Fruit fly (Drosophila melanogaster): Measurements from ENCODE around the gene CG12121.

CG12121 gene

dm6 chrX:9247171-9247783 lies 15.1 kb upstream of the CG12121 start, which contains the start of the genes amx and Dsor1 (continued):
- no peak for TF ChIP-seq peb (GFP tag; IDR thresholded peaks at IDR 0.05)
- no peak for TF ChIP-seq Nf-YB (GFP tag; optimal IDR thresholded peaks at IDR 0.05)
- no peak for TF ChIP-seq ci (GFP tag; IDR thresholded peaks at IDR 0.05)
- TF ChIP-seq HHEX (GFP tag; optimal IDR thresholded peaks at IDR 0.05), result no peak
- peak; percentile 9 for TF ChIP-seq HmgZ (tag; optimal IDR thresholded peaks at IDR 0.05)
- peak; percentile 32 for TF ChIP-seq phol (tag; optimal IDR thresholded peaks at IDR 0.05)
- TF ChIP-seq CG13424 (tag; optimal IDR thresholded peaks at IDR 0.05), result no peak
- peak; percentile 60 for TF ChIP-seq hkb (optimal IDR thresholded peaks at IDR 0.05)
- TF ChIP-seq hkb (GFP tag; IDR thresholded peaks at IDR 0.05), result no peak
- no peak for TF ChIP-seq CG15479 (GFP tag; optimal IDR thresholded peaks at IDR 0.05)
- peak; percentile 34; the same call in 1 of the 2 replicates for TF ChIP-seq CG4360 (GFP tag; IDR thresholded peaks at IDR 0.05)
- TF ChIP-seq Dp (GFP tag; optimal IDR thresholded peaks at IDR 0.05), result no peak
- no peak for TF ChIP-seq CG15269 (tag; optimal IDR thresholded peaks at IDR 0.05)
- no peak for TF ChIP-seq odd (GFP tag; optimal IDR thresholded peaks at IDR 0.05)
- 0 out of 3 replicates have a peak, but pooled peaks have one; percentile 10 for TF ChIP-seq knrl (GFP tag; IDR thresholded peaks at IDR 0.05; ENCODE audit: partially characterized antibody)
- no peak for TF ChIP-seq Trl (optimal IDR thresholded peaks at IDR 0.05)
- TF ChIP-seq Trl (GFP tag; optimal IDR thresholded peaks at IDR 0.05), result no peak
- TF ChIP-seq vnd (GFP tag; IDR thresholded peaks at IDR 0.05; ENCODE audit: partially characterized antibody), result no peak
- TF ChIP-seq eyg (GFP tag; optimal IDR thresholded peaks at IDR 0.05), result no peak
- no peak for TF ChIP-seq CG13123 (GFP tag; optimal IDR thresholded peaks at IDR 0.05)
- no peak for TF ChIP-seq ken (GFP tag; IDR thresholded peaks at IDR 0.05)
- no peak for TF ChIP-seq MTF-1 (GFP tag; optimal IDR thresholded peaks at IDR 0.05; ENCODE audit: borderline replicate concordance)
- TF ChIP-seq sim (GFP tag; IDR thresholded peaks at IDR 0.05), result no peak
- TF ChIP-seq Ssrp (tag; optimal IDR thresholded peaks at IDR 0.05), result no peak
- no peak for TF ChIP-seq CG6791 (GFP tag; IDR thresholded peaks at IDR 0.05; ENCODE audit: partially characterized antibody)
- no peak for TF ChIP-seq ro (GFP tag; IDR thresholded peaks at IDR 0.05)
- no peak for TF ChIP-seq Antp (GFP tag; optimal IDR thresholded peaks at IDR 0.05)
- no peak for TF ChIP-seq dati (GFP tag; IDR thresholded peaks at IDR 0.05)
- peak in 1 of 2 experiments; percentile 56 for TF ChIP-seq crp (GFP tag; optimal IDR thresholded peaks at IDR 0.05)
- no peak for TF ChIP-seq ham (GFP tag; IDR thresholded peaks at IDR 0.05)
- TF ChIP-seq C15 (GFP tag; IDR thresholded peaks at IDR 0.05), result no peak
- TF ChIP-seq Pdp1 (GFP tag; optimal IDR thresholded peaks at IDR 0.05), result peak in 1 of 2 experiments; percentile 3
- no peak for TF ChIP-seq CG17385 (GFP tag; optimal IDR thresholded peaks at IDR 0.05)
- TF ChIP-seq CHES-1-like (GFP tag; optimal IDR thresholded peaks at IDR 0.05), result no peak
- no peak for TF ChIP-seq CG12744 (GFP tag; optimal IDR thresholded peaks at IDR 0.05)
- no peak for TF ChIP-seq CG12071 (GFP tag; optimal IDR thresholded peaks at IDR 0.05)
- TF ChIP-seq CG14014 (GFP tag; IDR thresholded peaks at IDR 0.05), result no peak
- no peak for TF ChIP-seq CG33557 (GFP tag; optimal IDR thresholded peaks at IDR 0.05)
- TF ChIP-seq nau (GFP tag; optimal IDR thresholded peaks at IDR 0.05), result no peak
- TF ChIP-seq Hmx (GFP tag; optimal IDR thresholded peaks at IDR 0.05), result no peak
- no peak for TF ChIP-seq CG2199 (GFP tag; IDR thresholded peaks at IDR 0.05)
- no peak for TF ChIP-seq Gug (GFP tag; IDR thresholded peaks at IDR 0.05)
- TF ChIP-seq CG11723 (GFP tag; optimal IDR thresholded peaks at IDR 0.05), result no peak
- TF ChIP-seq ap (GFP tag; IDR thresholded peaks at IDR 0.05), result no peak
- TF ChIP-seq btn (GFP tag; optimal IDR thresholded peaks at IDR 0.05), result no peak
- TF ChIP-seq CG11504 (tag; optimal IDR thresholded peaks at IDR 0.05), result no peak
- TF ChIP-seq CG6854 (GFP tag; optimal IDR thresholded peaks at IDR 0.05), result no peak
- TF ChIP-seq CG17802 (tag; optimal IDR thresholded peaks at IDR 0.05), result no peak
- TF ChIP-seq CG9215 (GFP tag; IDR thresholded peaks at IDR 0.05), result no peak
- TF ChIP-seq Meics (GFP tag; optimal IDR thresholded peaks at IDR 0.05), result no peak
- peak; percentile 23 for TF ChIP-seq Tbp (GFP tag; optimal IDR thresholded peaks at IDR 0.05)

Data from whole organism, embryonic.